Fruit fly (Drosophila melanogaster): ENCODE results near the gene SpdS.

DNA sequence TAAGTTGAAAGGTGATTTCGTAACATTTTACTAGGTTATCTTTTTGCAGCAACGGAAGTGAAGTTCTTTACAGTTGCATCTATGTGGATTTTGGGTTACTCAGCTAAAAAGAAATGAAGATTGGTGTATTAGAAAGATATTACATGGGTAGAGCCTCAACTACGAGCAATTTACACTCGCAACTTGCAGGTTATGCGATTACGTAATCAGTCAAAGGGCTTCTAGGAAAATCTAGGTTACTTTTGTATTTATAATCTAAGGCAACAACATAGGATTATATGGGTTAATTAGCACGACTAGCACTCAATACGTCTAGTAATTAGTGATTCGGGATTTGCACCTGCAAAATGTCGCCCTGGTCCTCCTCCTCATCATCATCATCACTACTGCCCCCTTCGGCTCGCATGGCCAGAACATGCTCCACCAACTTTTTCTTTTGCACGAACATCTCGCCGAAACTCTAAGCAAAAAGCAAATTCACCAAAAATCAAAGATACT is 42.8 kb downstream of the SpdS start, which contains the start of gene Dhc1:
- TF ChIP-seq CG8478 (optimal IDR thresholded peaks at IDR 0.05): no peak
- TF ChIP-seq CTCF (optimal IDR thresholded peaks at IDR 0.05): no peak

Measured in S2 (cell line).